Fruit fly (Drosophila melanogaster) whole organism, embryonic: ENCODE data around the gene CG6470.

Experiments used
- Adf1 ChIP-seq: fragments of 200-800 bp; sonication (Bioruptor generic); IDR thresholded peaks from 2 replicates; pipeline ENCODE4 v1.3.6; 2022; ENCODE audit warnings: missing biosample characterization, missing genetic modification characterization
- CG10267 ChIP-seq: fragments of 200-800 bp; sonication (Bioruptor generic); optimal IDR thresholded peaks from 2 replicates; lab custom pipeline; 2018; ENCODE audit warnings: missing biosample characterization, mild to moderate bottlenecking, missing genetic modification characterization, moderate library complexity
- CG10543 ChIP-seq: fragments of 200-800 bp; sonication (Bioruptor generic); optimal IDR thresholded peaks from 3 replicates; lab custom pipeline; 2017; ENCODE audit warnings: missing biosample characterization, mild to moderate bottlenecking, missing genetic modification characterization, moderate library complexity
- CG10654 ChIP-seq: fragments of 200-800 bp; sonication (Bioruptor generic); optimal IDR thresholded peaks from 2 replicates; lab custom pipeline; 2016; ENCODE audit warnings: missing biosample characterization, missing genetic modification characterization
- CG10979 ChIP-seq: fragments of 200-800 bp; sonication (Bioruptor generic); optimal IDR thresholded peaks from 2 replicates; lab custom pipeline; 2018; ENCODE audit warnings: missing biosample characterization, mild to moderate bottlenecking, missing genetic modification characterization, moderate library complexity
- CG12391 ChIP-seq: fragments of 200-800 bp; sonication (Bioruptor generic); optimal IDR thresholded peaks from 3 replicates; lab custom pipeline; 2018; ENCODE audit warnings: missing biosample characterization, mild to moderate bottlenecking, missing genetic modification characterization, moderate library complexity
- CG12942 ChIP-seq: fragments of 200-800 bp; sonication (Bioruptor generic); optimal IDR thresholded peaks from 3 replicates; lab custom pipeline; 2016; ENCODE audit warnings: missing biosample characterization, missing genetic modification characterization
- CG13123 ChIP-seq: fragments of 200-800 bp; sonication (Bioruptor generic); optimal IDR thresholded peaks from 2 replicates; lab custom pipeline; 2016; ENCODE audit warnings: missing biosample characterization, missing genetic modification characterization
- CG13624 ChIP-seq: fragments of 200-800 bp; sonication (Bioruptor generic); optimal IDR thresholded peaks from 2 replicates; lab custom pipeline; 2016; ENCODE audit warnings: missing biosample characterization, missing genetic modification characterization
- CG14965 ChIP-seq: fragments of 200-800 bp; sonication (Bioruptor generic); optimal IDR thresholded peaks from 2 replicates; lab custom pipeline; 2016; ENCODE audit warnings: missing biosample characterization, missing genetic modification characterization, borderline replicate concordance
- CG1792 ChIP-seq: fragments of 200-800 bp; sonication (Bioruptor generic); optimal IDR thresholded peaks from 2 replicates; lab custom pipeline; 2016; ENCODE audit warnings: missing biosample characterization, missing genetic modification characterization
- CG2678 ChIP-seq: fragments of 200-800 bp; sonication (Bioruptor generic); optimal IDR thresholded peaks from 3 replicates; lab custom pipeline; 2019; ENCODE audit warnings: missing biosample characterization, mild to moderate bottlenecking, missing genetic modification characterization, moderate library complexity
- CG2875 ChIP-seq: fragments of 200-800 bp; sonication (Bioruptor generic); optimal IDR thresholded peaks from 2 replicates; lab custom pipeline; 2017; ENCODE audit warnings: missing biosample characterization, mild to moderate bottlenecking, missing genetic modification characterization, missing genetic modification reagents
- CG2889 ChIP-seq: fragments of 200-800 bp; sonication (Bioruptor generic); IDR thresholded peaks from 3 replicates; pipeline ENCODE4 v1.3.6; 2022; ENCODE audit warnings: missing biosample characterization, missing genetic modification characterization
- CG31441 ChIP-seq: fragments of 200-800 bp; sonication (Bioruptor generic); IDR thresholded peaks from 2 replicates; pipeline ENCODE4 v1.3.6; 2022; ENCODE audit warnings: missing biosample characterization, missing genetic modification characterization
- CG32532 ChIP-seq: fragments of 200-800 bp; sonication (Bioruptor generic); IDR thresholded peaks from 2 replicates; pipeline ENCODE4 v1.3.6; 2022; ENCODE audit warnings: missing biosample characterization, missing genetic modification characterization
- CG34224 ChIP-seq: fragments of 200-800 bp; sonication (Bioruptor generic); IDR thresholded peaks from 3 replicates; pipeline ENCODE4 v1.3.6; 2022; ENCODE audit warnings: missing biosample characterization, missing genetic modification characterization; ENCODE audit not compliant: partially characterized antibody
- CG3838 ChIP-seq: fragments of 200-800 bp; sonication (Bioruptor generic); optimal IDR thresholded peaks from 3 replicates; lab custom pipeline; 2016; ENCODE audit warnings: missing biosample characterization, missing genetic modification characterization
- Chrac-16 ChIP-seq: fragments of 200-800 bp; sonication (Bioruptor generic); optimal IDR thresholded peaks from 3 replicates; lab custom pipeline; 2016; ENCODE audit warnings: missing biosample characterization, missing genetic modification characterization
- CoRest ChIP-seq: fragments of 200-800 bp; sonication (Bioruptor generic); optimal IDR thresholded peaks from 3 replicates; lab custom pipeline; 2018; ENCODE audit warnings: missing biosample characterization, mild to moderate bottlenecking, missing genetic modification characterization, moderate library complexity
- ERR ChIP-seq: fragments of 200-800 bp; sonication (Bioruptor generic); optimal IDR thresholded peaks from 2 replicates; lab custom pipeline; 2016; ENCODE audit warnings: missing biosample characterization, missing genetic modification characterization
- Gug ChIP-seq: fragments of 200-800 bp; sonication (Bioruptor generic); IDR thresholded peaks from 4 replicates; pipeline ENCODE4 v1.3.6; 2022; ENCODE audit warnings: missing biosample characterization, missing genetic modification characterization
- Hand ChIP-seq: fragments of 200-800 bp; sonication (Bioruptor generic); optimal IDR thresholded peaks from 2 replicates; lab custom pipeline; 2017; ENCODE audit warnings: mild to moderate bottlenecking, missing biosample characterization, missing genetic modification reagents, missing genetic modification characterization
- Hmx ChIP-seq: fragments of 200-800 bp; sonication (Bioruptor generic); optimal IDR thresholded peaks from 2 replicates; lab custom pipeline; 2016; ENCODE audit warnings: missing biosample characterization, missing genetic modification characterization
- Hsf ChIP-seq: fragments of 200-800 bp; sonication (Bioruptor generic); optimal IDR thresholded peaks from 3 replicates; lab custom pipeline; 2016; ENCODE audit warnings: missing biosample characterization, missing genetic modification characterization
- NC2α ChIP-seq: fragments of 200-800 bp; sonication (Bioruptor generic); optimal IDR thresholded peaks from 2 replicates; lab custom pipeline; 2016; ENCODE audit warnings: missing biosample characterization, missing genetic modification characterization
- Nf-YC ChIP-seq: fragments of 200-800 bp; optimal IDR thresholded peaks from 3 replicates; lab custom pipeline; 2019; ENCODE audit warnings: missing biosample characterization, mild to moderate bottlenecking, missing genetic modification characterization, moderate library complexity
- Trl ChIP-seq, 3 experiments: fragments of >200 bp in 2 of 3; fragments of 200-800 bp in 1 of 3; sonication (Bioruptor generic) in 1 of 3; optimal IDR thresholded peaks; 2 replicates in 1 of 3; 3 replicates in 2 of 3; lab custom pipeline; 2016 to 2017; ENCODE audit warnings: missing biosample characterization in 1 of 3, missing genetic modification characterization in 1 of 3
- ab ChIP-seq: fragments of 200-800 bp; sonication (Bioruptor generic); optimal IDR thresholded peaks from 2 replicates; lab custom pipeline; 2016; ENCODE audit warnings: missing biosample characterization, missing genetic modification characterization
- az2 ChIP-seq: fragments of 200-800 bp; sonication (Bioruptor generic); optimal IDR thresholded peaks from 3 replicates; lab custom pipeline; 2016; ENCODE audit warnings: missing biosample characterization, missing genetic modification characterization
- bcd ChIP-seq: fragments of 200-800 bp; sonication (Bioruptor generic); optimal IDR thresholded peaks from 2 replicates; lab custom pipeline; 2017; ENCODE audit warnings: missing biosample characterization, mild to moderate bottlenecking, missing genetic modification characterization
- bigmax ChIP-seq: fragments of 200-800 bp; sonication (Bioruptor generic); optimal IDR thresholded peaks from 2 replicates; lab custom pipeline; 2018; ENCODE audit warnings: missing biosample characterization, mild to moderate bottlenecking, missing genetic modification characterization
- danr ChIP-seq: fragments of 200-800 bp; sonication (Bioruptor generic); IDR thresholded peaks from 2 replicates; pipeline ENCODE4 v1.3.6; 2022; ENCODE audit warnings: missing biosample characterization, missing genetic modification characterization
- disco-r ChIP-seq: fragments of 200-800 bp; sonication (Bioruptor generic); optimal IDR thresholded peaks from 2 replicates; lab custom pipeline; 2016; ENCODE audit warnings: missing biosample characterization, missing genetic modification characterization
- dm ChIP-seq: fragments of 200-800 bp; sonication (Bioruptor generic); optimal IDR thresholded peaks from 3 replicates; lab custom pipeline; 2016; ENCODE audit warnings: missing biosample characterization, missing genetic modification characterization
- dmrt11E ChIP-seq: fragments of 200-800 bp; sonication (Bioruptor generic); optimal IDR thresholded peaks from 3 replicates; lab custom pipeline; 2018; ENCODE audit warnings: missing biosample characterization, mild to moderate bottlenecking, missing genetic modification characterization, moderate library complexity
- dmrt99B ChIP-seq: fragments of 200-800 bp; sonication (Bioruptor generic); optimal IDR thresholded peaks from 2 replicates; lab custom pipeline; 2018; ENCODE audit warnings: missing biosample characterization, mild to moderate bottlenecking, missing genetic modification characterization, moderate library complexity
- emc ChIP-seq: fragments of 200-800 bp; sonication (Bioruptor generic); optimal IDR thresholded peaks from 2 replicates; lab custom pipeline; 2016; ENCODE audit warnings: missing biosample characterization, missing genetic modification characterization
- eve ChIP-seq, 2 experiments: fragments of >200 bp; optimal IDR thresholded peaks; 2 replicates each; lab custom pipeline; 2017; ENCODE audit warnings: missing biosample characterization in 2 of 2, missing genetic modification characterization in 2 of 2
- gce ChIP-seq: fragments of 200-800 bp; sonication (Bioruptor generic); IDR thresholded peaks from 3 replicates; pipeline ENCODE4 v1.3.6; 2022; ENCODE audit warnings: missing biosample characterization, missing genetic modification characterization
- gfzf ChIP-seq: fragments of 200-800 bp; sonication (Bioruptor generic); optimal IDR thresholded peaks from 2 replicates; lab custom pipeline; 2016; ENCODE audit warnings: missing biosample characterization, mild to moderate bottlenecking, missing genetic modification characterization, moderate library complexity
- gro ChIP-seq: fragments of 200-800 bp; sonication (Bioruptor generic); optimal IDR thresholded peaks from 2 replicates; lab custom pipeline; 2016; ENCODE audit warnings: missing biosample characterization, missing genetic modification characterization
- hb ChIP-seq: fragments of 200-800 bp; sonication (Bioruptor generic); IDR thresholded peaks from 3 replicates; pipeline ENCODE4 v1.3.6; 2022; ENCODE audit warnings: missing biosample characterization, missing genetic modification characterization; ENCODE audit not compliant: partially characterized antibody
- lilli ChIP-seq: fragments of 200-800 bp; sonication (Bioruptor generic); optimal IDR thresholded peaks from 3 replicates; lab custom pipeline; 2016; ENCODE audit warnings: missing biosample characterization, missing genetic modification characterization
- psq ChIP-seq: fragments of 200-800 bp; sonication (Bioruptor generic); optimal IDR thresholded peaks from 2 replicates; lab custom pipeline; 2017; ENCODE audit warnings: missing biosample characterization, missing genetic modification characterization
- ro ChIP-seq: fragments of 200-800 bp; sonication (Bioruptor generic); IDR thresholded peaks from 2 replicates; pipeline ENCODE4 v1.3.6; 2022; ENCODE audit warnings: missing biosample characterization, missing genetic modification characterization
- sens ChIP-seq: fragments of 200-800 bp; sonication (Bioruptor generic); peaks from one replicate; lab custom pipeline; 2016; ENCODE audit warnings: missing biosample characterization, missing genetic modification characterization
- slbo ChIP-seq: fragments of 200-800 bp; sonication (Bioruptor generic); IDR thresholded peaks from 2 replicates; pipeline ENCODE4 v1.3.6; 2022; ENCODE audit warnings: missing biosample characterization, missing genetic modification characterization
- so ChIP-seq: fragments of 200-800 bp; sonication (Bioruptor generic); IDR thresholded peaks from 3 replicates; pipeline ENCODE4 v1.3.6; 2022; ENCODE audit warnings: missing biosample characterization, missing genetic modification characterization
- toy ChIP-seq: fragments of 200-800 bp; sonication (Bioruptor generic); IDR thresholded peaks from 2 replicates; pipeline ENCODE4 v1.3.6; 2022; ENCODE audit warnings: missing biosample characterization, missing genetic modification characterization
- ttk ChIP-seq: fragments of 200-800 bp; sonication (Bioruptor generic); IDR thresholded peaks from 2 replicates; pipeline ENCODE4 v2.1.2; 2022; ENCODE audit warnings: missing biosample characterization, missing genetic modification characterization
- vnd ChIP-seq: fragments of 200-800 bp; sonication (Bioruptor generic); IDR thresholded peaks from 3 replicates; pipeline ENCODE4 v1.3.6; 2022; ENCODE audit warnings: missing biosample characterization, missing genetic modification characterization; ENCODE audit not compliant: partially characterized antibody

Gene CG6470

dm6 chrX:18541915-18542314 is 27.2 kb upstream of the CG6470 start (continued):
- TF ChIP-seq CG12391 (tag; lab: Kevin White, UChicago): peak; percentile 17
- no peak for TF ChIP-seq disco-r (GFP tag; lab: Kevin White, UChicago)
- TF ChIP-seq CG10654 (GFP tag; lab: Kevin White, UChicago): no peak
- no peak for TF ChIP-seq Hmx (GFP tag; lab: Kevin White, UChicago)
- peak; percentile 37 for TF ChIP-seq CG2678 (tag; lab: Kevin White, UChicago)
- TF ChIP-seq CG13123 (GFP tag; lab: Kevin White, UChicago): no peak
- TF ChIP-seq CG34224 (GFP tag; lab: Robert Waterston, UW): no peak
- no peak for TF ChIP-seq emc (GFP tag; lab: Kevin White, UChicago)
- peak; percentile 7 for TF ChIP-seq CG10267 (tag; lab: Kevin White, UChicago)
- no peak for TF ChIP-seq ro (GFP tag; lab: Robert Waterston, UW)
- TF ChIP-seq ERR (GFP tag; lab: Kevin White, UChicago): no peak
- no peak for TF ChIP-seq lilli (GFP tag; lab: Kevin White, UChicago)
- no peak for TF ChIP-seq Hsf (GFP tag; lab: Kevin White, UChicago)
- no peak for TF ChIP-seq CG1792
- TF ChIP-seq Chrac-16: peak; percentile 1
- TF ChIP-seq gfzf (GFP tag; lab: Kevin White, UChicago): no peak
- TF ChIP-seq slbo (GFP tag; lab: Robert Waterston, UW): peak; percentile 10; the same call in 1 of the 2 replicates
- no peak for TF ChIP-seq eve (GFP tag; optimal IDR thresholded peaks at IDR 0.05; lab: Kevin White, UChicago)
- no peak for TF ChIP-seq ttk (GFP tag; lab: Robert Waterston, UW)
- TF ChIP-seq CoRest (tag; lab: Kevin White, UChicago): no peak
- peak; percentile 91 for TF ChIP-seq sens (GFP tag; lab: Kevin White, UChicago)
- TF ChIP-seq CG13624: no peak
- no peak for TF ChIP-seq vnd (GFP tag; lab: Robert Waterston, UW)
- no peak for TF ChIP-seq CG3838
- no peak for TF ChIP-seq Trl (optimal IDR thresholded peaks at IDR 0.05; lab: Kevin White, UChicago)
- TF ChIP-seq Trl (GFP tag; optimal IDR thresholded peaks at IDR 0.05; lab: Kevin White, UChicago): no peak
- TF ChIP-seq CG12942 (GFP tag; lab: Kevin White, UChicago): no peak
- peak; percentile 26 for TF ChIP-seq az2 (GFP tag; lab: Kevin White, UChicago)
- TF ChIP-seq CG10979 (tag; lab: Kevin White, UChicago): peak; percentile 49
- no peak for TF ChIP-seq bcd (GFP tag; lab: Kevin White, UChicago)
- no peak for TF ChIP-seq Nf-YC (tag; lab: Kevin White, UChicago)
- no peak for TF ChIP-seq psq
- TF ChIP-seq gro (GFP tag; lab: Kevin White, UChicago): no peak
- no peak for TF ChIP-seq ab (GFP tag; lab: Kevin White, UChicago)
- TF ChIP-seq CG2889 (GFP tag; lab: Robert Waterston, UW): no peak
- no peak for TF ChIP-seq NC2α (GFP tag; lab: Kevin White, UChicago)
- no peak for TF ChIP-seq bigmax (GFP tag; lab: Kevin White, UChicago)
- TF ChIP-seq danr (GFP tag; lab: Robert Waterston, UW): no peak
- TF ChIP-seq hb: no peak
- no peak for TF ChIP-seq Hand (GFP tag; lab: Kevin White, UChicago)
- TF ChIP-seq dmrt99B (tag; lab: Kevin White, UChicago): peak; percentile 17
- TF ChIP-seq CG2875: no peak
- no peak for TF ChIP-seq dm
- TF ChIP-seq Gug: no peak
- TF ChIP-seq dmrt11E (tag; lab: Kevin White, UChicago): peak; percentile 45
- no peak for TF ChIP-seq toy (GFP tag; lab: Robert Waterston, UW)
- 0 out of 2 replicates have a peak, but pooled peaks have one; percentile 15 for TF ChIP-seq CG31441 (GFP tag; lab: Robert Waterston, UW)
- TF ChIP-seq Adf1 (GFP tag; lab: Robert Waterston, UW): no peak
- TF ChIP-seq CG10543 (GFP tag; lab: Kevin White, UChicago): no peak
- TF ChIP-seq so (GFP tag; lab: Robert Waterston, UW): no peak
- TF ChIP-seq CG32532 (GFP tag; lab: Robert Waterston, UW): no peak
- no peak for TF ChIP-seq CG14965 (GFP tag; lab: Kevin White, UChicago)
- no peak for TF ChIP-seq gce (GFP tag; lab: Robert Waterston, UW)
